Worm (Caenorhabditis elegans) whole organism, L4 larva: ENCODE measurements around the gene lec-1.

Source experiments
- Y105C5A.15 ChIP-seq: fragments of 200-800 bp; sonication (Bioruptor generic); IDR thresholded peaks from 2 replicates; pipeline ENCODE4 v1.3.6; 2022; ENCODE audit warnings: missing genetic modification characterization, missing compliant biosample characterization
- ZK546.5 ChIP-seq, 2 experiments: sonication (generic microtip); optimal IDR thresholded peaks; 2 replicates each; lab custom pipeline; 2017; ENCODE audit warnings: missing biosample characterization in 2 of 2, missing genetic modification characterization in 2 of 2
- egl-27 ChIP-seq: sonication (generic microtip); optimal IDR thresholded peaks from 3 replicates; lab custom pipeline; 2017; ENCODE audit warnings: missing biosample characterization, missing genetic modification reagents, missing genetic modification characterization
- fos-1 ChIP-seq: fragments of 150-350 bp; optimal IDR thresholded peaks from 2 replicates; lab custom pipeline; 2014; ENCODE audit warnings: missing biosample characterization, missing genetic modification characterization
- jun-1 ChIP-seq: fragments of 150-350 bp; optimal IDR thresholded peaks from 2 replicates; lab custom pipeline; 2014; ENCODE audit warnings: missing biosample characterization, missing genetic modification reagents, missing genetic modification characterization
- nhr-102 ChIP-seq: sonication (generic microtip); optimal IDR thresholded peaks from 2 replicates; lab custom pipeline; 2016; ENCODE audit warnings: mild to moderate bottlenecking, missing genetic modification characterization, moderate library complexity, missing compliant biosample characterization
- nhr-77 ChIP-seq: fragments of 150-350 bp; optimal IDR thresholded peaks from 2 replicates; lab custom pipeline; 2014; ENCODE audit warnings: missing biosample characterization, missing genetic modification characterization
- pha-4 ChIP-seq, 2 experiments: fragments of 150-350 bp in 1 of 2; fragments of 200-800 bp in 1 of 2; sonication (Bioruptor generic) in 1 of 2; IDR thresholded peaks in 1 of 2; optimal IDR thresholded peaks in 1 of 2; 2 replicates each; pipeline versions ENCODE4 v1.3.6 to Lab custom; 2014 to 2022; ENCODE audit warnings: missing genetic modification characterization in 2 of 2, missing genetic modification reagents in 2 of 2, missing biosample characterization in 1 of 2, missing compliant biosample characterization in 1 of 2
- saeg-2 ChIP-seq: fragments of 200-800 bp; sonication (Bioruptor generic); IDR thresholded peaks from 2 replicates; pipeline ENCODE4 v1.3.6; 2022; ENCODE audit warnings: missing genetic modification reagents, missing genetic modification characterization, missing compliant biosample characterization
- unc-130 ChIP-seq: sonication (generic microtip); optimal IDR thresholded peaks from 2 replicates; lab custom pipeline; 2016; ENCODE audit warnings: missing genetic modification reagents, missing genetic modification characterization, missing compliant biosample characterization
- unc-39 ChIP-seq: sonication (generic microtip); optimal IDR thresholded peaks from 2 replicates; lab custom pipeline; 2017; ENCODE audit warnings: missing biosample characterization, missing genetic modification characterization
- ztf-11 ChIP-seq: fragments of 150-350 bp; optimal IDR thresholded peaks from 2 replicates; lab custom pipeline; 2014; ENCODE audit warnings: missing biosample characterization, missing genetic modification characterization

DNA sequence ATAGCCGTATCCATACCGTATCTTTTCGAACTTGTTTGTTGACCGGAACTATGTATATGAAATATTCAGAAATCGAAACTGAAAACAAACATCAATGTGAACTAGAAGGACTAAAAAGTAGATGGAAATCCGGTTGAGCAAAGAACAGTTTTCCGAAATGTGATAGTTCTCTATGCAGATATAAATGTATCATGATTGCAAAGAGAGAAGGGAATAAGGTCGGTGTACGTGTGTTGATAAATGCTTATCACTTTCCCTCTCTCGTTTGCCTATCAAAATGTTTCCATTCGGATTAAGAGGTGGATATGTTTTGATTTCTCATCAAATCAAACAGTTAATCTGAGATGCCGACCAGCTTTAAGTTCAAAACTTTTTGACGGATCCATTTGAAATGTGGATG lies 47.1 kb upstream of the lec-1 start:
- TF ChIP-seq jun-1 (no peak), egl-27 (tag; lab: Kevin White, UChicago) (no peak), saeg-2 (GFP tag; lab: Robert Waterston, UW) (no peak), nhr-102 (tag; lab: Kevin White, UChicago) (no peak), ztf-11 (no peak), Y105C5A.15 (GFP tag; lab: Robert Waterston, UW) (no peak), pha-4 (GFP tag; IDR thresholded peaks at IDR 0.05; lab: Robert Waterston, UW) (no peak), pha-4 (tag; optimal IDR thresholded peaks at IDR 0.05; lab: Kevin White, UChicago) (no peak), ZK546.5 (tag; optimal IDR thresholded peaks at IDR 0.05; lab: Kevin White, UChicago) (no peak), fos-1 (tag; lab: Kevin White, UChicago) (no peak), unc-39 (tag; lab: Kevin White, UChicago) (no peak), nhr-77 (tag; lab: Kevin White, UChicago) (no peak), unc-130 (no peak)
